Worm (Caenorhabditis elegans): Measurements from ENCODE around the gene ins-23.

The ins-23 gene

ce11 chrIII:10027947-10028346 is at the start of gene ins-23:
Gene ins-23 (plus strand): TSS chrIII:10028247.
- TF ChIP-seq gmeb-2 (tag; optimal IDR thresholded peaks at IDR 0.05) (no peak), eyg-1 (tag; optimal IDR thresholded peaks at IDR 0.05) (no peak), ceh-24 (tag; optimal IDR thresholded peaks at IDR 0.05) (no peak), rnt-1 (tag; optimal IDR thresholded peaks at IDR 0.05) (no peak), pros-1 (tag; optimal IDR thresholded peaks at IDR 0.05) (no peak), C08G9.2 (tag; optimal IDR thresholded peaks at IDR 0.05) (no peak), ttx-3 (tag; optimal IDR thresholded peaks at IDR 0.05) (no peak), mec-3 (tag; optimal IDR thresholded peaks at IDR 0.05; ENCODE audit: borderline replicate concordance) (no peak), F13H6.1 (tag; optimal IDR thresholded peaks at IDR 0.05) (no peak), unc-86 (tag; optimal IDR thresholded peaks at IDR 0.05) (no peak), ceh-9 (tag; optimal IDR thresholded peaks at IDR 0.05) (no peak), pha-4 (tag; optimal IDR thresholded peaks at IDR 0.05) (no peak), madf-2 (tag; optimal IDR thresholded peaks at IDR 0.05) (no peak), ztf-16 (tag; optimal IDR thresholded peaks at IDR 0.05) (no peak), ref-2 (tag; optimal IDR thresholded peaks at IDR 0.05) (no peak), dmd-4 (tag; optimal IDR thresholded peaks at IDR 0.05; ENCODE audit: borderline replicate concordance) (no peak), ceh-48 (tag; optimal IDR thresholded peaks at IDR 0.05) (no peak), fkh-10 (GFP tag; optimal IDR thresholded peaks at IDR 0.05) (no peak), lin-11 (tag; optimal IDR thresholded peaks at IDR 0.05) (no peak), lim-6 (tag; optimal IDR thresholded peaks at IDR 0.05) (no peak)

- TF ChIP-seq unc-42 (tag; optimal IDR thresholded peaks at IDR 0.05) = peak; percentile 58
- TF ChIP-seq nhr-232 (tag; optimal IDR thresholded peaks at IDR 0.05) = no peak
- no peak for TF ChIP-seq eyg-1 (tag; optimal IDR thresholded peaks at IDR 0.05)
Measured at ce11 chrIII:9982119-9982642, 45.9 kb upstream of the ins-23 start.

- no peak for TF ChIP-seq K02D7.2 (tag; optimal IDR thresholded peaks at IDR 0.05)
- TF ChIP-seq ceh-45 (GFP tag; IDR thresholded peaks at IDR 0.05) = no peak
- TF ChIP-seq odd-2 (tag; optimal IDR thresholded peaks at IDR 0.05) = no peak
- TF ChIP-seq fkh-10 (GFP tag; optimal IDR thresholded peaks at IDR 0.05) = no peak
- TF ChIP-seq eyg-1 (tag; optimal IDR thresholded peaks at IDR 0.05) = no peak
- no peak for TF ChIP-seq pqm-1 (tag; optimal IDR thresholded peaks at IDR 0.05)
- TF ChIP-seq pat-9 (tag; optimal IDR thresholded peaks at IDR 0.05) = no peak
Measured at ce11 chrIII:9984604-9985003, 43.4 kb upstream of the ins-23 start.

- TF ChIP-seq nhr-11 (tag; optimal IDR thresholded peaks at IDR 0.05) = no peak
- TF ChIP-seq pat-9 (tag; optimal IDR thresholded peaks at IDR 0.05) = no peak
Measured at ce11 chrIII:9985542-9985941, 42.5 kb upstream of the ins-23 start.

- peak; percentile 87 for TF ChIP-seq unc-55 (GFP tag; optimal IDR thresholded peaks at IDR 0.05)
- TF ChIP-seq gmeb-2 (tag; optimal IDR thresholded peaks at IDR 0.05) = no peak
- TF ChIP-seq ceh-18 (tag; optimal IDR thresholded peaks at IDR 0.05) = peak; percentile 10
Measured at ce11 chrIII:9986827-9987429, 41.1 kb upstream of the ins-23 start, which contains the start of gene C05B5.12. Gene C05B5.12 (plus strand): TSS chrIII:9987379.

- no peak for TF ChIP-seq dmd-4 (tag; optimal IDR thresholded peaks at IDR 0.05; ENCODE audit: borderline replicate concordance)
- no peak for TF ChIP-seq madf-2 (tag; optimal IDR thresholded peaks at IDR 0.05)
- TF ChIP-seq lin-11 (tag; optimal IDR thresholded peaks at IDR 0.05) = no peak
- TF ChIP-seq ceh-48 (tag; optimal IDR thresholded peaks at IDR 0.05) = no peak
- TF ChIP-seq ceh-24 (tag; optimal IDR thresholded peaks at IDR 0.05) = no peak
- no peak for TF ChIP-seq syd-9 (tag; optimal IDR thresholded peaks at IDR 0.05)
- no peak for TF ChIP-seq ceh-45 (GFP tag; IDR thresholded peaks at IDR 0.05)
- no peak for TF ChIP-seq ceh-19 (GFP tag; optimal IDR thresholded peaks at IDR 0.05)
- no peak for TF ChIP-seq T23F11.4 (GFP tag; optimal IDR thresholded peaks at IDR 0.05)
- no peak for TF ChIP-seq unc-55 (GFP tag; optimal IDR thresholded peaks at IDR 0.05)
- TF ChIP-seq C38D4.7 (GFP tag; optimal IDR thresholded peaks at IDR 0.05) = no peak
- TF ChIP-seq hlh-30 (tag; optimal IDR thresholded peaks at IDR 0.05; ENCODE audit: insufficient read depth) = no peak
- no peak for TF ChIP-seq gmeb-2 (tag; optimal IDR thresholded peaks at IDR 0.05)
- TF ChIP-seq F13H6.1 (tag; optimal IDR thresholded peaks at IDR 0.05) = no peak
- no peak for TF ChIP-seq hlh-8 (tag; optimal IDR thresholded peaks at IDR 0.05)
- TF ChIP-seq pat-9 (tag; optimal IDR thresholded peaks at IDR 0.05) = no peak
Measured at ce11 chrIII:9988352-9988751, 39.7 kb upstream of the ins-23 start, which contains the start of gene C05B5.1. Gene C05B5.1 (minus strand): TSS chrIII:9988452.

Measured in whole organism, late embryonic.